ENCODE assay signal across 4 fruit fly cellular contexts in genomic region chr2L:10306518-10307260, dm6.
A peak's percentile ranks its signal among the peaks of the same experiment; 100 is the strongest.
TF ChIP-seq lines count a peak whose summit lies in the region.

Gene CG5390 (minus strand): TSS chr2L:10306594.
Gene CG4968 (plus strand): TSS chr2L:10306922.

TF ChIP-seq in whole organism, adult, 20 proteins besides CTCF, POLR2A, EP300 and RAD21 (continued from another document):
- TF ChIP-seq CG7101 (tag; optimal IDR thresholded peaks at IDR 0.05; lab: Kevin White, UChicago): peak; percentile 81
- peak; percentile 36 for TF ChIP-seq Crg-1 (GFP tag; optimal IDR thresholded peaks at IDR 0.05; lab: Kevin White, UChicago)

TF ChIP-seq in whole organism, embryonic, 481 proteins besides CTCF, POLR2A, EP300 and RAD21 (continued from another document and continues in another):
- TF ChIP-seq ci (GFP tag; IDR thresholded peaks at IDR 0.05; lab: Robert Waterston, UW) (peak; percentile 81; the same call in 2 of the 3 replicates), CG15514 (GFP tag; optimal IDR thresholded peaks at IDR 0.05; lab: Kevin White, UChicago) (peak; percentile 97), schlank (tag; optimal IDR thresholded peaks at IDR 0.05; lab: Kevin White, UChicago) (peak; percentile 18), Dip3 (GFP tag; optimal IDR thresholded peaks at IDR 0.05; lab: Kevin White, UChicago) (peak; percentile 2), Xrp1 (GFP tag; IDR thresholded peaks at IDR 0.05; lab: Robert Waterston, UW) (peak; percentile 62; the same call in 1 of the 2 replicates), TFAM (GFP tag; optimal IDR thresholded peaks at IDR 0.05; lab: Kevin White, UChicago) (no peak), CkIIα-i1 (GFP tag; IDR thresholded peaks at IDR 0.05; lab: Robert Waterston, UW) (no peak), HLHmδ (GFP tag; optimal IDR thresholded peaks at IDR 0.05; lab: Kevin White, UChicago) (peak; percentile 40), CG16813 (GFP tag; IDR thresholded peaks at IDR 0.05; lab: Robert Waterston, UW; ENCODE audit: partially characterized antibody) (peak; percentile 32; the same call in 1 of the 3 replicates), pfk (GFP tag; optimal IDR thresholded peaks at IDR 0.05; lab: Kevin White, UChicago) (peak; percentile 94), corto (GFP tag; optimal IDR thresholded peaks at IDR 0.05; lab: Kevin White, UChicago) (peak; percentile 79), gfzf (GFP tag; optimal IDR thresholded peaks at IDR 0.05; lab: Kevin White, UChicago) (peak; percentile 33), Sry-β (GFP tag; optimal IDR thresholded peaks at IDR 0.05; lab: Kevin White, UChicago) (peak; percentile 1), CG10462 (GFP tag; optimal IDR thresholded peaks at IDR 0.05; lab: Kevin White, UChicago) (no peak), CG18764 (GFP tag; optimal IDR thresholded peaks at IDR 0.05; lab: Kevin White, UChicago) (no peak), seq (GFP tag; IDR thresholded peaks at IDR 0.05; lab: Robert Waterston, UW) (0 out of 2 replicates have a peak, but pooled peaks have one; percentile 34), CG2678 (tag; optimal IDR thresholded peaks at IDR 0.05; lab: Kevin White, UChicago) (no peak), CG3065 (GFP tag; optimal IDR thresholded peaks at IDR 0.05; lab: Kevin White, UChicago) (no peak), CG6791 (GFP tag; IDR thresholded peaks at IDR 0.05; lab: Robert Waterston, UW; ENCODE audit: partially characterized antibody) (0 out of 3 replicates have a peak, but pooled peaks have one; percentile 42), Doc2 (GFP tag; IDR thresholded peaks at IDR 0.05; lab: Robert Waterston, UW) (no peak), Opbp (GFP tag; IDR thresholded peaks at IDR 0.05; lab: Robert Waterston, UW; ENCODE audit: partially characterized antibody) (0 out of 3 replicates have a peak, but pooled peaks have one; percentile 24), H2.0 (GFP tag; IDR thresholded peaks at IDR 0.05; lab: Robert Waterston, UW) (peak; percentile 64), CG34376 (GFP tag; optimal IDR thresholded peaks at IDR 0.05; lab: Kevin White, UChicago) (peak; percentile 37), sob (GFP tag; IDR thresholded peaks at IDR 0.05; lab: Robert Waterston, UW) (peak; percentile 65), pros (GFP tag; optimal IDR thresholded peaks at IDR 0.05; lab: Kevin White, UChicago) (peak; percentile 61), pita (GFP tag; optimal IDR thresholded peaks at IDR 0.05; lab: Kevin White, UChicago) (no peak), CG13775 (GFP tag; optimal IDR thresholded peaks at IDR 0.05; lab: Kevin White, UChicago) (peak; percentile 55), CG9876 (GFP tag; optimal IDR thresholded peaks at IDR 0.05; lab: Kevin White, UChicago) (no peak), CG10274 (GFP tag; optimal IDR thresholded peaks at IDR 0.05; lab: Kevin White, UChicago) (peak; percentile 10), CG43689 (GFP tag; IDR thresholded peaks at IDR 0.05; lab: Robert Waterston, UW) (0 out of 2 replicates have a peak, but pooled peaks have one; percentile 44), abd-A (tag; optimal IDR thresholded peaks at IDR 0.05; lab: Kevin White, UChicago) (no peak), btn (GFP tag; optimal IDR thresholded peaks at IDR 0.05; lab: Kevin White, UChicago) (no peak), phol (tag; optimal IDR thresholded peaks at IDR 0.05; lab: Kevin White, UChicago) (peak; percentile 70), croc (GFP tag; conservative IDR thresholded peaks at IDR 0.05; lab: Robert Waterston, UW) (no peak), Ptx1 (GFP tag; IDR thresholded peaks at IDR 0.05; lab: Robert Waterston, UW) (peak; percentile 50; the same call in 1 of the 2 replicates), CG8359 (GFP tag; optimal IDR thresholded peaks at IDR 0.05; lab: Kevin White, UChicago; ENCODE audit: borderline replicate concordance) (no peak), HmgD (GFP tag; optimal IDR thresholded peaks at IDR 0.05; lab: Kevin White, UChicago) (no peak), sens-2 (GFP tag; IDR thresholded peaks at IDR 0.05; lab: Robert Waterston, UW) (no peak), Pdp1 (GFP tag; optimal IDR thresholded peaks at IDR 0.05; lab: Kevin White, UChicago) (peak in 1 of 2 experiments; percentile 42), her (GFP tag; optimal IDR thresholded peaks at IDR 0.05; lab: Kevin White, UChicago) (no peak)

TF ChIP-seq in whole organism, prepupa, 60 proteins besides CTCF, POLR2A, EP300 and RAD21 (continued from another document):
- TF ChIP-seq CG4318 (GFP tag; optimal IDR thresholded peaks at IDR 0.05; lab: Kevin White, UChicago): no peak
- TF ChIP-seq Ets21C (GFP tag; optimal IDR thresholded peaks at IDR 0.05; lab: Kevin White, UChicago): peak; percentile 22
- TF ChIP-seq CG6854 (GFP tag; optimal IDR thresholded peaks at IDR 0.05; lab: Kevin White, UChicago): peak; percentile 46
- TF ChIP-seq fd59A (GFP tag; optimal IDR thresholded peaks at IDR 0.05; lab: Kevin White, UChicago): no peak
- TF ChIP-seq CG6276 (GFP tag; optimal IDR thresholded peaks at IDR 0.05; lab: Kevin White, UChicago): no peak
- TF ChIP-seq Ets96B (tag; optimal IDR thresholded peaks at IDR 0.05; lab: Kevin White, UChicago): peak; percentile 77
- peak; percentile 70 for TF ChIP-seq vri (GFP tag; optimal IDR thresholded peaks at IDR 0.05; lab: Kevin White, UChicago)
- peak; percentile 75 for TF ChIP-seq Sox102F (GFP tag; optimal IDR thresholded peaks at IDR 0.05; lab: Kevin White, UChicago)
- TF ChIP-seq acj6 (GFP tag; optimal IDR thresholded peaks at IDR 0.05; lab: Kevin White, UChicago): peak; percentile 74
- TF ChIP-seq CG6808 (GFP tag; optimal IDR thresholded peaks at IDR 0.05; lab: Kevin White, UChicago): peak; percentile 65
- peak; percentile 74; the same call in 2 of the 3 replicates for TF ChIP-seq CG8119 (GFP tag; IDR thresholded peaks at IDR 0.05; lab: Robert Waterston, UW)
- peak; percentile 80 for TF ChIP-seq CG10631 (GFP tag; optimal IDR thresholded peaks at IDR 0.05; lab: Kevin White, UChicago)
- peak; percentile 90 for TF ChIP-seq Eip78C (GFP tag; lab: Kevin White, UChicago)
- TF ChIP-seq esn (GFP tag; optimal IDR thresholded peaks at IDR 0.05; lab: Kevin White, UChicago): peak; percentile 77
- peak; percentile 94 for TF ChIP-seq dsx (GFP tag; optimal IDR thresholded peaks at IDR 0.05; lab: Kevin White, UChicago; ENCODE audit: poor library complexity, severe bottlenecking)
- peak; percentile 7 to 53 for TF ChIP-seq salr (GFP tag; optimal IDR thresholded peaks at IDR 0.05; lab: Kevin White, UChicago)
- peak; percentile 63 for TF ChIP-seq Gug (GFP tag; IDR thresholded peaks at IDR 0.05; lab: Robert Waterston, UW)
- TF ChIP-seq CG31627 (GFP tag; optimal IDR thresholded peaks at IDR 0.05; lab: Kevin White, UChicago): peak; percentile 51
- TF ChIP-seq Eip93F (GFP tag; optimal IDR thresholded peaks at IDR 0.05; lab: Kevin White, UChicago): peak; percentile 89
- peak in 1 of 2 experiments; percentile 77 for TF ChIP-seq ss (GFP tag; optimal IDR thresholded peaks at IDR 0.05; lab: Kevin White, UChicago)
- TF ChIP-seq net (GFP tag; optimal IDR thresholded peaks at IDR 0.05; lab: Kevin White, UChicago): no peak
- peak; percentile 66 for TF ChIP-seq topi (GFP tag; optimal IDR thresholded peaks at IDR 0.05; lab: Kevin White, UChicago)
- TF ChIP-seq CG3032 (tag; optimal IDR thresholded peaks at IDR 0.05; lab: Kevin White, UChicago): peak; percentile 74
- no peak for TF ChIP-seq fkh (GFP tag; optimal IDR thresholded peaks at IDR 0.05; lab: Kevin White, UChicago)
- peak; percentile 31 for TF ChIP-seq CG11902 (GFP tag; optimal IDR thresholded peaks at IDR 0.05; lab: Kevin White, UChicago)
- peak; percentile 16 for TF ChIP-seq Sox15 (GFP tag; optimal IDR thresholded peaks at IDR 0.05; lab: Kevin White, UChicago)
- TF ChIP-seq Eip75B (GFP tag; optimal IDR thresholded peaks at IDR 0.05; lab: Kevin White, UChicago): peak; percentile 58
- peak; percentile 77 for TF ChIP-seq OdsH (GFP tag; optimal IDR thresholded peaks at IDR 0.05; lab: Kevin White, UChicago)
- TF ChIP-seq CG10669 (GFP tag; optimal IDR thresholded peaks at IDR 0.05; lab: Kevin White, UChicago): no peak
- TF ChIP-seq CG11762 (GFP tag; optimal IDR thresholded peaks at IDR 0.05; lab: Kevin White, UChicago; ENCODE audit: insufficient read depth): peak; percentile 36
- TF ChIP-seq Smox (GFP tag; optimal IDR thresholded peaks at IDR 0.05; lab: Kevin White, UChicago): no peak
- no peak for TF ChIP-seq fd85E (GFP tag; optimal IDR thresholded peaks at IDR 0.05; lab: Kevin White, UChicago)
- TF ChIP-seq CG6792 (GFP tag; optimal IDR thresholded peaks at IDR 0.05; lab: Kevin White, UChicago): peak; percentile 74
- TF ChIP-seq Sox14 (GFP tag; optimal IDR thresholded peaks at IDR 0.05; lab: Kevin White, UChicago): peak; percentile 62
- TF ChIP-seq achi (GFP tag; optimal IDR thresholded peaks at IDR 0.05; lab: Kevin White, UChicago): peak; percentile 78
- TF ChIP-seq CG7368 (GFP tag; optimal IDR thresholded peaks at IDR 0.05; lab: Kevin White, UChicago): no peak
- no peak for TF ChIP-seq spab (GFP tag; optimal IDR thresholded peaks at IDR 0.05; lab: Kevin White, UChicago)
- no peak for TF ChIP-seq CG1621 (tag; optimal IDR thresholded peaks at IDR 0.05; lab: Kevin White, UChicago)
- TF ChIP-seq CG6163 (GFP tag; IDR thresholded peaks at IDR 0.05; lab: Robert Waterston, UW): peak; percentile 79; the same call in 2 of the 3 replicates
- no peak; the same call in 2 of the 3 replicates for TF ChIP-seq eg (GFP tag; IDR thresholded peaks at IDR 0.05; lab: Robert Waterston, UW)

TF ChIP-seq in whole organism, wandering third instar larva, 38 proteins besides CTCF, POLR2A, EP300 and RAD21 (continued from another document):
- TF ChIP-seq Abd-B (GFP tag; optimal IDR thresholded peaks at IDR 0.05; lab: Kevin White, UChicago) (no peak), ey (GFP tag; optimal IDR thresholded peaks at IDR 0.05; lab: Kevin White, UChicago) (peak; percentile 69), dmrt93B (GFP tag; optimal IDR thresholded peaks at IDR 0.05; lab: Kevin White, UChicago) (no peak), Hnf4 (GFP tag; optimal IDR thresholded peaks at IDR 0.05; lab: Kevin White, UChicago) (peak; percentile 79), lola (GFP tag; optimal IDR thresholded peaks at IDR 0.05; lab: Kevin White, UChicago) (no peak), CG32264 (GFP tag; optimal IDR thresholded peaks at IDR 0.05; lab: Kevin White, UChicago) (no peak), Vsx2 (GFP tag; optimal IDR thresholded peaks at IDR 0.05; lab: Kevin White, UChicago; ENCODE audit: partially characterized antibody) (no peak), sage (GFP tag; optimal IDR thresholded peaks at IDR 0.05; lab: Kevin White, UChicago) (peak; percentile 88), fru (GFP tag; optimal IDR thresholded peaks at IDR 0.05; lab: Kevin White, UChicago) (no peak), CG9705 (GFP tag; optimal IDR thresholded peaks at IDR 0.05; lab: Kevin White, UChicago) (peak; percentile 72), tai (GFP tag; optimal IDR thresholded peaks at IDR 0.05; lab: Kevin White, UChicago) (peak; percentile 66), Mio (GFP tag; optimal IDR thresholded peaks at IDR 0.05; lab: Kevin White, UChicago) (no peak)
